Fruit fly (Drosophila melanogaster): ENCODE data around the gene CG15357.

CG15357 gene

dm6 chr2L:1916461-1916860 is 29.0 kb downstream of the CG15357 start (continued):
- TF ChIP-seq Trl (optimal IDR thresholded peaks at IDR 0.05), result no peak
- TF ChIP-seq Trl (GFP tag; optimal IDR thresholded peaks at IDR 0.05), result no peak
- TF ChIP-seq H2.0 (GFP tag; IDR thresholded peaks at IDR 0.05), result no peak
- no peak for TF ChIP-seq gfzf (GFP tag; optimal IDR thresholded peaks at IDR 0.05)
- 0 out of 2 replicates have a peak, but pooled peaks have one; percentile 17 for TF ChIP-seq CG7372 (GFP tag; IDR thresholded peaks at IDR 0.05)
- TF ChIP-seq lbe (GFP tag; optimal IDR thresholded peaks at IDR 0.05), result no peak
- TF ChIP-seq bowl (GFP tag; IDR thresholded peaks at IDR 0.05), result 0 out of 2 replicates have a peak, but pooled peaks have one; percentile 51
- no peak for TF ChIP-seq Camta (GFP tag; optimal IDR thresholded peaks at IDR 0.05)
- TF ChIP-seq CG1233 (GFP tag; optimal IDR thresholded peaks at IDR 0.05), result peak; percentile 9
- peak; percentile 35; the same call in 1 of the 2 replicates for TF ChIP-seq CG14667 (GFP tag; IDR thresholded peaks at IDR 0.05)
- no peak for TF ChIP-seq CG15479 (GFP tag; optimal IDR thresholded peaks at IDR 0.05)
- no peak for TF ChIP-seq CG3163 (GFP tag; optimal IDR thresholded peaks at IDR 0.05)
- peak; percentile 74 for TF ChIP-seq CG17359 (tag; optimal IDR thresholded peaks at IDR 0.05)
- TF ChIP-seq otp (GFP tag; IDR thresholded peaks at IDR 0.05), result peak; percentile 24; the same call in 1 of the 3 replicates
- no peak for TF ChIP-seq prd (optimal IDR thresholded peaks at IDR 0.05)
- TF ChIP-seq prd (GFP tag; IDR thresholded peaks at IDR 0.05), result peak; percentile 74
- TF ChIP-seq run (tag; optimal IDR thresholded peaks at IDR 0.05), result no peak
- TF ChIP-seq br (optimal IDR thresholded peaks at IDR 0.05), result no peak
- TF ChIP-seq CG8478 (optimal IDR thresholded peaks at IDR 0.05), result no peak
- TF ChIP-seq CG13424 (tag; optimal IDR thresholded peaks at IDR 0.05), result peak; percentile 32
- TF ChIP-seq dysf (GFP tag; IDR thresholded peaks at IDR 0.05), result peak; percentile 52; the same call in 2 of the 3 replicates
- TF ChIP-seq Drgx (GFP tag; IDR thresholded peaks at IDR 0.05), result peak; percentile 92
- TF ChIP-seq vvl (GFP tag; IDR thresholded peaks at IDR 0.05), result peak; percentile 81
- peak; percentile 70 for TF ChIP-seq CG14441 (GFP tag; IDR thresholded peaks at IDR 0.05)
- TF ChIP-seq Sox102F (GFP tag; optimal IDR thresholded peaks at IDR 0.05), result peak; percentile 78
- no peak for TF ChIP-seq Ets97D (GFP tag; optimal IDR thresholded peaks at IDR 0.05)
- TF ChIP-seq tin (GFP tag; optimal IDR thresholded peaks at IDR 0.05), result peak; percentile 10
- TF ChIP-seq B-H1 (GFP tag; IDR thresholded peaks at IDR 0.05), result peak; percentile 60
- TF ChIP-seq tx (GFP tag; optimal IDR thresholded peaks at IDR 0.05), result no peak
- no peak for TF ChIP-seq CG2120 (GFP tag; optimal IDR thresholded peaks at IDR 0.05)
- TF ChIP-seq tio (GFP tag; optimal IDR thresholded peaks at IDR 0.05), result no peak
- TF ChIP-seq CG7963 (GFP tag; IDR thresholded peaks at IDR 0.05; ENCODE audit: partially characterized antibody), result no peak
- TF ChIP-seq fru (optimal IDR thresholded peaks at IDR 0.05), result no peak
- peak; percentile 20 for TF ChIP-seq CG10209 (GFP tag; optimal IDR thresholded peaks at IDR 0.05)
- no peak for TF ChIP-seq TFAM (GFP tag; optimal IDR thresholded peaks at IDR 0.05)
- TF ChIP-seq pfk (GFP tag; optimal IDR thresholded peaks at IDR 0.05), result no peak
- peak; percentile 77 for TF ChIP-seq ATbp (GFP tag; optimal IDR thresholded peaks at IDR 0.05)
- no peak for TF ChIP-seq CG11085 (GFP tag; IDR thresholded peaks at IDR 0.05)
- peak; percentile 22 for TF ChIP-seq bcd (GFP tag; optimal IDR thresholded peaks at IDR 0.05)
- no peak for TF ChIP-seq pum (GFP tag; optimal IDR thresholded peaks at IDR 0.05)
- peak in 1 of 2 experiments; percentile 3 for TF ChIP-seq chif (GFP tag; optimal IDR thresholded peaks at IDR 0.05)
- no peak for TF ChIP-seq CG6683 (GFP tag; optimal IDR thresholded peaks at IDR 0.05)
- no peak for TF ChIP-seq Antp (GFP tag; optimal IDR thresholded peaks at IDR 0.05)
- TF ChIP-seq HLH3B (GFP tag; IDR thresholded peaks at IDR 0.05), result 0 out of 2 replicates have a peak, but pooled peaks have one; percentile 53
- peak in 1 of 2 experiments; percentile 60 for TF ChIP-seq eve (GFP tag; optimal IDR thresholded peaks at IDR 0.05)
- TF ChIP-seq CG6813 (GFP tag; optimal IDR thresholded peaks at IDR 0.05), result no peak
- TF ChIP-seq CG7745 (tag; optimal IDR thresholded peaks at IDR 0.05), result no peak
- TF ChIP-seq az2 (GFP tag; optimal IDR thresholded peaks at IDR 0.05), result no peak
- no peak for TF ChIP-seq CG9609 (GFP tag; optimal IDR thresholded peaks at IDR 0.05)
- TF ChIP-seq ttk (GFP tag; IDR thresholded peaks at IDR 0.05), result peak; percentile 67
- TF ChIP-seq CG14860 (GFP tag; IDR thresholded peaks at IDR 0.05; ENCODE audit: partially characterized antibody), result no peak
- no peak for TF ChIP-seq CG1647 (GFP tag; optimal IDR thresholded peaks at IDR 0.05)
- TF ChIP-seq Xrp1 (GFP tag; IDR thresholded peaks at IDR 0.05), result peak; percentile 72
